Fruit fly (Drosophila melanogaster) whole organism, pupa: ENCODE data around the gene mRpL38.

Source experiments
- CG12605 ChIP-seq: fragments of 200-800 bp; sonication (Bioruptor generic); IDR thresholded peaks from 2 replicates; pipeline ENCODE4 v1.3.6; 2022; ENCODE audit warnings: missing biosample characterization, missing genetic modification characterization
- CG13204 ChIP-seq: fragments of 200-800 bp; sonication (Bioruptor generic); optimal IDR thresholded peaks from 2 replicates; lab custom pipeline; 2018; ENCODE audit warnings: missing biosample characterization, mild to moderate bottlenecking, missing genetic modification characterization, moderate library complexity
- CG14655 ChIP-seq: fragments of 200-800 bp; sonication (Bioruptor generic); optimal IDR thresholded peaks from 3 replicates; lab custom pipeline; 2017; ENCODE audit warnings: mild to moderate bottlenecking, missing biosample characterization, missing genetic modification reagents, missing genetic modification characterization
- CG17806 ChIP-seq: fragments of 200-800 bp; sonication (Bioruptor generic); optimal IDR thresholded peaks from 2 replicates; lab custom pipeline; 2018; ENCODE audit warnings: missing biosample characterization, mild to moderate bottlenecking, missing genetic modification characterization, moderate library complexity
- CG34367 ChIP-seq: fragments of 200-800 bp; sonication (Bioruptor generic); optimal IDR thresholded peaks from 2 replicates; lab custom pipeline; 2018; ENCODE audit warnings: missing biosample characterization, mild to moderate bottlenecking, missing genetic modification characterization
- CG4496 ChIP-seq: fragments of 200-800 bp; sonication (Bioruptor generic); IDR thresholded peaks from 3 replicates; pipeline ENCODE4 v1.3.6; 2022; ENCODE audit warnings: missing biosample characterization, missing genetic modification characterization
- CG9948 ChIP-seq: fragments of 200-800 bp; sonication (Bioruptor generic); optimal IDR thresholded peaks from 2 replicates; lab custom pipeline; 2018; ENCODE audit warnings: missing biosample characterization, mild to moderate bottlenecking, missing genetic modification characterization, moderate library complexity
- EcR ChIP-seq: fragments of 200-800 bp; sonication (Bioruptor generic); optimal IDR thresholded peaks from 3 replicates; lab custom pipeline; 2019; ENCODE audit warnings: missing biosample characterization, missing genetic modification characterization, mild to moderate bottlenecking, moderate library complexity, missing genetic modification reagents
- Pif1B ChIP-seq: fragments of 200-800 bp; sonication (Bioruptor generic); optimal IDR thresholded peaks from 3 replicates; lab custom pipeline; 2016; ENCODE audit warnings: missing biosample characterization, missing genetic modification characterization
- Snoo ChIP-seq: fragments of 200-800 bp; sonication (Bioruptor generic); optimal IDR thresholded peaks from 3 replicates; lab custom pipeline; 2017; ENCODE audit warnings: missing biosample characterization, mild to moderate bottlenecking, missing genetic modification characterization, inconsistent platforms

DNA sequence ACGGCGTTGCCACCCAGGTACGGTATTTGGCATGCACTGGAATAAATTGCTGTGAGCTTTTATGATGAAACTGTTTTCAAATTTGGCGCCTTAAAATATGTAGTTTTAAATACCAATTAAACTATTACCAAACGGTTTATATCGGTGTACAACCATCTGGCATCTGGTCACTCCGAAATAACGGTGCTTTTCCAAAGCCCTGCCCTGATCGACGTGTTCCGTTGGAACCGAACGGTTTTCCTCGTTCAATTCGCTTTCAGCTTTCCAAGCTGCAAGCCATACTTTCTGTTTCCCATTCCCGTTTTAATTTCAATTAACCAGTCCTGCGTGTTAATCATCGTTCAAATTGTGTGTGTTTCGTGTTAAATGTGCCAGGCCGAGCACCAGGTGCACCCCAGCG, 33.1 kb upstream of the mRpL38 start, which contains the start of gene yl:
- TF ChIP-seq Pif1B (no peak), Snoo (tag; lab: Kevin White, UChicago) (no peak), CG17806 (no peak), CG34367 (tag; lab: Kevin White, UChicago) (no peak), CG13204 (no peak), CG12605 (GFP tag; lab: Robert Waterston, UW) (no peak), CG14655 (GFP tag; lab: Kevin White, UChicago) (no peak), CG9948 (no peak), CG4496 (GFP tag; lab: Robert Waterston, UW) (no peak), EcR (GFP tag; lab: Kevin White, UChicago) (no peak)
